Worm (Caenorhabditis elegans): ENCODE results near the gene nhr-162.

DNA sequence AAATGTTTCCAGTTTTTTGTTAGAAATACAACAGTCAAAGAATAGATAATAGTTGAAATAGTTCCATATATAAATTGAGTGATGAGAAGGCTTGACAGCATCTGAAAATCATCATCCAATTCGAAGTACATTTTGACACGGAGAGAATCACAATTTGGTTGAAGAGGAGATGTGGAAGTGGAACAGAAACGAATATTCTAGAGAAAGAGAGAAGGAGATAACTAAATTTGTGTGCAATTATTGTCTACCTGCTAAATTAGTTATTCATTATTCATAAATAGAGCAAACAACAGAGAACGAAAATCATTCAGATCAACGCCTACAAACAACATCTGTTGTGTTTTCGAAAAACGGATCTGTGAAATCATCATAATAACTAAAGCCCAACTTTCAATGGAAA, 37.9 kb downstream of the nhr-162 start, which contains the start of gene srg-31:
- no peak for TF ChIP-seq jun-1 (tag; optimal IDR thresholded peaks at IDR 0.05)
- no peak for TF ChIP-seq mep-1 (tag; optimal IDR thresholded peaks at IDR 0.05)
- TF ChIP-seq pqm-1 (tag; optimal IDR thresholded peaks at IDR 0.05) = no peak
- no peak for TF ChIP-seq unc-130 (GFP tag; optimal IDR thresholded peaks at IDR 0.05)
- no peak for TF ChIP-seq ama-1 (optimal IDR thresholded peaks at IDR 0.05)
- no peak for TF ChIP-seq spr-3 (GFP tag; optimal IDR thresholded peaks at IDR 0.05)
- TF ChIP-seq hlh-30 (tag; optimal IDR thresholded peaks at IDR 0.05; ENCODE audit: insufficient read depth) = no peak
- TF ChIP-seq unc-62 (GFP tag; optimal IDR thresholded peaks at IDR 0.05 in 1 of 2) = peak in 1 of 2 experiments; percentile 51
- TF ChIP-seq unc-62 (tag; optimal IDR thresholded peaks at IDR 0.05) = no peak
- TF ChIP-seq Y5F2A.4 (GFP tag; optimal IDR thresholded peaks at IDR 0.05) = no peak
